Worm (Caenorhabditis elegans) whole organism, young adult: ENCODE data around the gene his-7.

Experiments used
- B0019.2 ChIP-seq: fragments of 200-800 bp; sonication (Bioruptor generic); conservative IDR thresholded peaks from 2 replicates; pipeline ENCODE4 v1.3.6; 2022; ENCODE audit warnings: missing genetic modification reagents, missing genetic modification characterization, missing compliant biosample characterization
- B0336.3 ChIP-seq: fragments of 200-800 bp; sonication (Bioruptor generic); IDR thresholded peaks from 2 replicates; pipeline ENCODE4 v1.3.6; 2022; ENCODE audit warnings: missing genetic modification characterization, missing compliant biosample characterization
- D2030.7 ChIP-seq: fragments of 200-800 bp; sonication (Bioruptor generic); IDR thresholded peaks from 2 replicates; pipeline ENCODE4 v1.3.6; 2022; ENCODE audit warnings: missing genetic modification reagents, missing genetic modification characterization, missing compliant biosample characterization
- F52B5.7 ChIP-seq: sonication (generic microtip); optimal IDR thresholded peaks from 2 replicates; lab custom pipeline; 2016; ENCODE audit warnings: mild to moderate bottlenecking, missing genetic modification characterization, missing compliant biosample characterization
- K12H6.12 ChIP-seq: fragments of 200-800 bp; sonication (Bioruptor generic); optimal IDR thresholded peaks from 2 replicates; lab custom pipeline; 2018; ENCODE audit warnings: mild to moderate bottlenecking, missing genetic modification characterization, missing compliant biosample characterization
- T07F8.4 ChIP-seq: sonication (generic microtip); optimal IDR thresholded peaks from 2 replicates; lab custom pipeline; 2016; ENCODE audit warnings: mild to moderate bottlenecking, missing genetic modification characterization, moderate library complexity, missing compliant biosample characterization
- T26A5.8 ChIP-seq: sonication (generic microtip); optimal IDR thresholded peaks from 2 replicates; lab custom pipeline; 2016; ENCODE audit warnings: missing genetic modification characterization, missing compliant biosample characterization
- Y53G8AR.9 ChIP-seq: fragments of 200-800 bp; sonication (Bioruptor generic); conservative IDR thresholded peaks from 2 replicates; pipeline ENCODE4 v1.3.6; 2022; ENCODE audit warnings: missing genetic modification reagents, missing genetic modification characterization, missing compliant biosample characterization
- Y56A3A.18 ChIP-seq: fragments of 200-800 bp; sonication (Bioruptor generic); IDR thresholded peaks from 2 replicates; pipeline ENCODE4 v1.3.6; 2022; ENCODE audit warnings: missing genetic modification reagents, missing genetic modification characterization, missing compliant biosample characterization
- Y67H2A.10 ChIP-seq: fragments of 200-800 bp; sonication (Bioruptor generic); conservative IDR thresholded peaks from 2 replicates; pipeline ENCODE4 v1.3.6; 2022; ENCODE audit warnings: missing genetic modification reagents, missing genetic modification characterization, missing compliant biosample characterization
- Y95B8A.8 ChIP-seq: fragments of 200-800 bp; sonication (Bioruptor generic); IDR thresholded peaks from 2 replicates; pipeline ENCODE4 v1.3.6; 2022; ENCODE audit warnings: missing genetic modification reagents, missing genetic modification characterization, missing compliant biosample characterization
- athp-1 ChIP-seq: sonication (generic microtip); optimal IDR thresholded peaks from 2 replicates; lab custom pipeline; 2017; ENCODE audit warnings: mild to moderate bottlenecking, missing genetic modification characterization, missing compliant biosample characterization
- attf-3 ChIP-seq: fragments of 200-800 bp; sonication (Bioruptor generic); conservative IDR thresholded peaks from 2 replicates; pipeline ENCODE4 v1.3.6; 2022; ENCODE audit warnings: missing genetic modification reagents, missing genetic modification characterization, missing compliant biosample characterization
- attf-6 ChIP-seq: fragments of 200-800 bp; sonication (Bioruptor generic); IDR thresholded peaks from 2 replicates; pipeline ENCODE4 v1.3.6; 2022; ENCODE audit warnings: missing genetic modification reagents, missing genetic modification characterization, missing compliant biosample characterization
- bed-2 ChIP-seq: fragments of 200-800 bp; sonication (Bioruptor generic); IDR thresholded peaks from 2 replicates; pipeline ENCODE4 v1.3.6; 2022; ENCODE audit warnings: missing genetic modification reagents, missing genetic modification characterization, missing compliant biosample characterization
- cebp-1 ChIP-seq, 2 experiments: fragments of 200-800 bp in 1 of 2; sonication (Bioruptor generic) in 1 of 2; sonication (generic microtip) in 1 of 2; IDR thresholded peaks in 1 of 2; optimal IDR thresholded peaks in 1 of 2; 2 replicates each; pipeline versions ENCODE4 v1.3.6 to Lab custom; 2017 to 2022; ENCODE audit warnings: missing compliant biosample characterization in 2 of 2, missing genetic modification characterization in 2 of 2, mild to moderate bottlenecking in 1 of 2, missing genetic modification reagents in 1 of 2, moderate library complexity in 1 of 2
- cebp-2 ChIP-seq: fragments of 200-800 bp; sonication (Bioruptor generic); IDR thresholded peaks from 2 replicates; pipeline ENCODE4 v1.3.6; 2022; ENCODE audit warnings: missing genetic modification characterization, missing compliant biosample characterization
- ceh-27 ChIP-seq: fragments of 200-800 bp; sonication (Bioruptor generic); optimal IDR thresholded peaks from 2 replicates; lab custom pipeline; 2018; ENCODE audit warnings: mild to moderate bottlenecking, missing genetic modification characterization, moderate library complexity, missing compliant biosample characterization
- die-1 ChIP-seq: sonication (generic microtip); optimal IDR thresholded peaks from 2 replicates; lab custom pipeline; 2016; ENCODE audit warnings: missing genotype, mild to moderate bottlenecking, missing genetic modification characterization, missing compliant biosample characterization
- dox-1 ChIP-seq: fragments of 200-800 bp; sonication (Bioruptor generic); IDR thresholded peaks from 2 replicates; pipeline ENCODE4 v1.3.6; 2022; ENCODE audit warnings: missing genetic modification reagents, missing genetic modification characterization, missing compliant biosample characterization
- efl-1 ChIP-seq: fragments of 150-350 bp; optimal IDR thresholded peaks from 2 replicates; lab custom pipeline; 2014; ENCODE audit warnings: missing biosample characterization, missing genetic modification reagents, missing genetic modification characterization
- egl-44 ChIP-seq: fragments of 200-800 bp; sonication (Bioruptor generic); IDR thresholded peaks from 2 replicates; pipeline ENCODE4 v1.3.6; 2022; ENCODE audit warnings: missing genetic modification reagents, missing genetic modification characterization, missing compliant biosample characterization
- him-1 ChIP-seq: sonication (generic microtip); optimal IDR thresholded peaks from 2 replicates; lab custom pipeline; 2016; ENCODE audit warnings: missing genotype, missing genetic modification reagents, missing genetic modification characterization, missing compliant biosample characterization
- hmg-1.2 ChIP-seq: fragments of 200-800 bp; sonication (Bioruptor generic); IDR thresholded peaks from 2 replicates; pipeline ENCODE4 v1.3.6; 2022; ENCODE audit warnings: missing genetic modification reagents, missing genetic modification characterization, missing compliant biosample characterization
- hrde-1 ChIP-seq: sonication (generic microtip); optimal IDR thresholded peaks from 2 replicates; lab custom pipeline; 2016; ENCODE audit warnings: missing genetic modification characterization, mild to moderate bottlenecking, missing compliant biosample characterization, moderate library complexity, missing genotype, missing genetic modification reagents, borderline replicate concordance
- let-607 ChIP-seq, 2 experiments: fragments of 200-800 bp in 1 of 2; sonication (Bioruptor generic) in 1 of 2; sonication (generic microtip) in 1 of 2; optimal IDR thresholded peaks; 2 replicates each; lab custom pipeline; 2016 to 2018; ENCODE audit warnings: mild to moderate bottlenecking in 2 of 2, missing compliant biosample characterization in 2 of 2, missing genetic modification characterization in 2 of 2, moderate library complexity in 2 of 2, missing genotype in 1 of 2
- lin-26 ChIP-seq: fragments of 200-800 bp; sonication (Bioruptor generic); IDR thresholded peaks from 2 replicates; pipeline ENCODE4 v1.3.6; 2022; ENCODE audit warnings: missing genetic modification reagents, missing genetic modification characterization, missing compliant biosample characterization
- lsl-1 ChIP-seq: fragments of 200-800 bp; sonication (Bioruptor generic); optimal IDR thresholded peaks from 2 replicates; lab custom pipeline; 2018; ENCODE audit warnings: mild to moderate bottlenecking, missing genetic modification characterization, moderate library complexity, missing compliant biosample characterization
- lsy-27 ChIP-seq: sonication (generic microtip); optimal IDR thresholded peaks from 2 replicates; lab custom pipeline; 2017; ENCODE audit warnings: missing genetic modification characterization, mild to moderate bottlenecking, missing compliant biosample characterization, antibody characterized with exemption, missing genotype, borderline replicate concordance; ENCODE audit not compliant: insufficient read depth
- madf-10 ChIP-seq: sonication (generic microtip); optimal IDR thresholded peaks from 2 replicates; lab custom pipeline; 2016; ENCODE audit warnings: mild to moderate bottlenecking, missing genetic modification characterization, missing compliant biosample characterization
- mes-4 ChIP-seq: sonication (generic microtip); optimal IDR thresholded peaks from 2 replicates; lab custom pipeline; 2016; ENCODE audit warnings: missing genotype, missing genetic modification characterization, missing compliant biosample characterization
- mxl-1 ChIP-seq: sonication (generic microtip); optimal IDR thresholded peaks from 2 replicates; lab custom pipeline; 2016; ENCODE audit warnings: missing genetic modification characterization, missing compliant biosample characterization
- nhr-90 ChIP-seq: sonication (generic microtip); optimal IDR thresholded peaks from 2 replicates; lab custom pipeline; 2016; ENCODE audit warnings: missing genotype, mild to moderate bottlenecking, missing genetic modification characterization, missing compliant biosample characterization
- pbrm-1 ChIP-seq: fragments of 200-800 bp; sonication (Bioruptor generic); IDR thresholded peaks from 2 replicates; pipeline ENCODE4 v1.3.6; 2022; ENCODE audit warnings: missing genetic modification reagents, missing genetic modification characterization, missing compliant biosample characterization
- rec-8 ChIP-seq, 2 experiments: sonication (generic microtip); optimal IDR thresholded peaks; 2 replicates each; lab custom pipeline; 2016; ENCODE audit warnings: mild to moderate bottlenecking in 2 of 2, missing genetic modification characterization in 2 of 2, missing genetic modification reagents in 2 of 2, missing genotype in 2 of 2, missing biosample characterization in 1 of 2, missing compliant biosample characterization in 1 of 2, moderate library complexity in 1 of 2
- rpc-1 ChIP-seq, 2 experiments: fragments of 150-350 bp in 1 of 2; sonication (generic microtip) in 1 of 2; optimal IDR thresholded peaks; 2 replicates each; lab custom pipeline; 2014 to 2018; ENCODE audit warnings: missing biosample characterization in 1 of 2, missing genetic modification characterization in 1 of 2, missing genetic modification reagents in 1 of 2, missing genotype in 1 of 2
- snpc-3.4 ChIP-seq: sonication (generic microtip); optimal IDR thresholded peaks from 2 replicates; lab custom pipeline; 2017; ENCODE audit warnings: missing genetic modification characterization, mild to moderate bottlenecking, missing compliant biosample characterization, antibody characterized with exemption, moderate library complexity, missing genotype, missing genetic modification reagents
- snpc-4 ChIP-seq, 5 experiments: fragments of 150-350 bp in 1 of 5; sonication (generic microtip) in 4 of 5; optimal IDR thresholded peaks; 2 replicates each; lab custom pipeline; 2014 to 2018; ENCODE audit warnings: missing genetic modification characterization in 5 of 5, missing biosample characterization in 3 of 5, antibody characterized with exemption in 2 of 5, mild to moderate bottlenecking in 2 of 5, missing compliant biosample characterization in 2 of 5, missing genotype in 2 of 5, moderate library complexity in 2 of 5, missing genetic modification reagents in 1 of 5
- somi-1 ChIP-seq: fragments of 200-800 bp; sonication (Bioruptor generic); optimal IDR thresholded peaks from 2 replicates; lab custom pipeline; 2018; ENCODE audit warnings: mild to moderate bottlenecking, missing genetic modification characterization, missing compliant biosample characterization
- sptf-2 ChIP-seq: fragments of 200-800 bp; sonication (Bioruptor generic); optimal IDR thresholded peaks from 2 replicates; lab custom pipeline; 2018; ENCODE audit warnings: mild to moderate bottlenecking, missing genetic modification characterization, missing compliant biosample characterization
- tbp1 ChIP-seq: fragments of 200-800 bp; sonication (Bioruptor generic); optimal IDR thresholded peaks from 2 replicates; lab custom pipeline; 2018; ENCODE audit warnings: mild to moderate bottlenecking, missing genetic modification characterization, missing compliant biosample characterization
- unc-62 ChIP-seq: fragments of 150-350 bp; optimal IDR thresholded peaks from 2 replicates; lab custom pipeline; 2014; ENCODE audit warnings: missing biosample characterization, missing genetic modification reagents, missing genetic modification characterization
- ztf-18 ChIP-seq: sonication (generic microtip); optimal IDR thresholded peaks from 2 replicates; lab custom pipeline; 2016; ENCODE audit warnings: missing genotype, mild to moderate bottlenecking, missing genetic modification characterization, missing compliant biosample characterization
- ztf-25 ChIP-seq: fragments of 200-800 bp; sonication (Bioruptor generic); IDR thresholded peaks from 2 replicates; pipeline ENCODE4 v1.3.6; 2022; ENCODE audit warnings: missing genetic modification reagents, missing genetic modification characterization, missing compliant biosample characterization
- ztf-6 ChIP-seq: fragments of 200-800 bp; sonication (Bioruptor generic); IDR thresholded peaks from 2 replicates; pipeline ENCODE4 v1.3.6; 2022; ENCODE audit warnings: missing genetic modification reagents, missing genetic modification characterization, missing compliant biosample characterization

The his-7 gene

DNA sequence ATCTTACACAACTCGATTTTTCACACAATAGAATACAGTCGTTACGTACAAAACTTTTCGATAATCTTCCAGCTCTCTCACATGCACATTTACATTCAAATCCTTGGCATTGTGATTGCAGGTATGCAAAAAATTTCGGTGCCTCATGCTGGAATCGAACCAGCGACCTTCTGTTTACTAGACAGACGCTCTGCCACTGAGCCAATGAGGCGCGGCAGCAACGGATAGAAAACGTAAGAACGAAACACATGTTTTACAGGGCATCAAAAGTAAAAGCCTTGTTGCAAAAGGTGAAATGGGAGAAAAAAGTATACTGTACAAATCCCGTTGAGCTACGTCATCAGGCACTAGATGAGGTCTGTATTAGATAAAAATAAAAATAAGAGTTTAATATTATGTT lies 37.2 kb upstream of the his-7 start:
- TF ChIP-seq ceh-27 (GFP tag; lab: Kevin White, UChicago) (peak; percentile 16), egl-44 (GFP tag; lab: Robert Waterston, UW) (0 out of 2 replicates have a peak, but pooled peaks have one; percentile 26), Y53G8AR.9 (GFP tag; lab: Robert Waterston, UW) (peak; percentile 46; the same call in 1 of the 2 replicates), die-1 (peak; percentile 78), ztf-18 (tag; lab: Kevin White, UChicago) (peak; percentile 47), mes-4 (tag; lab: Kevin White, UChicago) (no peak), athp-1 (tag; lab: Kevin White, UChicago) (no peak), snpc-4 (GFP tag; optimal IDR thresholded peaks at IDR 0.05; lab: Kevin White, UChicago) (peak; percentile 17), snpc-4 (tag; optimal IDR thresholded peaks at IDR 0.05; lab: Kevin White, UChicago) (peak; percentile 43 to 90 (median 68)), Y67H2A.10 (peak; percentile 35; the same call in 1 of the 2 replicates), tbp1 (GFP tag; lab: Kevin White, UChicago) (peak; percentile 93), Y95B8A.8 (GFP tag; lab: Robert Waterston, UW) (0 out of 2 replicates have a peak, but pooled peaks have one; percentile 77), B0336.3 (peak; percentile 50; the same call in 1 of the 2 replicates), rpc-1 (optimal IDR thresholded peaks at IDR 0.05; lab: Kevin White, UChicago) (peak; percentile 72), rpc-1 (tag; optimal IDR thresholded peaks at IDR 0.05; lab: Kevin White, UChicago) (peak; percentile 88), K12H6.12 (tag; lab: Kevin White, UChicago) (no peak), attf-6 (GFP tag; lab: Robert Waterston, UW) (0 out of 2 replicates have a peak, but pooled peaks have one; percentile 47), sptf-2 (GFP tag; lab: Kevin White, UChicago) (peak; percentile 62), rec-8 (tag; optimal IDR thresholded peaks at IDR 0.05; lab: Kevin White, UChicago) (peak in 1 of 2 experiments; percentile 68), hmg-1.2 (GFP tag; lab: Robert Waterston, UW) (peak; percentile 72), D2030.7 (GFP tag; lab: Robert Waterston, UW) (peak; percentile 66), nhr-90 (tag; lab: Kevin White, UChicago) (peak; percentile 53), hrde-1 (peak; percentile 6), cebp-2 (GFP tag; lab: Robert Waterston, UW) (0 out of 2 replicates have a peak, but pooled peaks have one; percentile 44), ztf-6 (no peak), attf-3 (GFP tag; lab: Robert Waterston, UW) (0 out of 2 replicates have a peak, but pooled peaks have one; percentile 40), dox-1 (GFP tag; lab: Robert Waterston, UW) (peak; percentile 82), T26A5.8 (tag; lab: Kevin White, UChicago) (peak; percentile 70), pbrm-1 (GFP tag; lab: Robert Waterston, UW) (peak; percentile 58; the same call in 1 of the 2 replicates), F52B5.7 (tag; lab: Kevin White, UChicago) (no peak), madf-10 (peak; percentile 33), T07F8.4 (peak; percentile 35), mxl-1 (peak; percentile 49), lsy-27 (tag; lab: Kevin White, UChicago) (no peak), efl-1 (no peak), him-1 (peak; percentile 89), bed-2 (GFP tag; lab: Robert Waterston, UW) (no peak), Y56A3A.18 (GFP tag; lab: Robert Waterston, UW) (0 out of 2 replicates have a peak, but pooled peaks have one; percentile 14), let-607 (tag; optimal IDR thresholded peaks at IDR 0.05; lab: Kevin White, UChicago) (no peak), lin-26 (peak; percentile 86), B0019.2 (GFP tag; lab: Robert Waterston, UW) (no peak), snpc-3.4 (tag; lab: Kevin White, UChicago) (peak; percentile 34), cebp-1 (GFP tag; IDR thresholded peaks at IDR 0.05; lab: Robert Waterston, UW) (no peak), cebp-1 (tag; optimal IDR thresholded peaks at IDR 0.05; lab: Kevin White, UChicago) (peak; percentile 47), ztf-25 (GFP tag; lab: Robert Waterston, UW) (peak; percentile 72; the same call in 1 of the 2 replicates), unc-62 (GFP tag; lab: Kevin White, UChicago) (no peak), somi-1 (GFP tag; lab: Kevin White, UChicago) (peak; percentile 11), lsl-1 (GFP tag; lab: Kevin White, UChicago) (peak; percentile 39)
